Worm (Caenorhabditis elegans) whole organism, late embryonic: ENCODE data around the gene pot-2.

Experiments used
- ahr-1 ChIP-seq: sonication (generic microtip); optimal IDR thresholded peaks from 2 replicates; lab custom pipeline; 2016; ENCODE audit warnings: missing genetic modification characterization, missing compliant biosample characterization
- ama-1 ChIP-seq: fragments of 150-350 bp; optimal IDR thresholded peaks from 2 replicates; lab custom pipeline; 2014
- ceh-24 ChIP-seq: sonication (generic microtip); optimal IDR thresholded peaks from 2 replicates; lab custom pipeline; 2016; ENCODE audit warnings: mild to moderate bottlenecking, missing genetic modification characterization, missing compliant biosample characterization
- elt-2 ChIP-seq: sonication (generic microtip); optimal IDR thresholded peaks from 2 replicates; lab custom pipeline; 2016; ENCODE audit warnings: missing genetic modification reagents, missing genetic modification characterization, missing compliant biosample characterization
- fkh-10 ChIP-seq: fragments of 150-350 bp; optimal IDR thresholded peaks from 2 replicates; lab custom pipeline; 2014; ENCODE audit warnings: missing biosample characterization, missing genetic modification reagents, missing genetic modification characterization
- ref-2 ChIP-seq: sonication (generic microtip); optimal IDR thresholded peaks from 2 replicates; lab custom pipeline; 2016; ENCODE audit warnings: missing genetic modification characterization, missing compliant biosample characterization
- sox-4 ChIP-seq: sonication (generic microtip); optimal IDR thresholded peaks from 2 replicates; lab custom pipeline; 2017; ENCODE audit warnings: mild to moderate bottlenecking, missing genetic modification characterization, inconsistent platforms, missing compliant biosample characterization
- ttx-3 ChIP-seq: sonication (generic microtip); optimal IDR thresholded peaks from 2 replicates; lab custom pipeline; 2016; ENCODE audit warnings: missing genetic modification reagents, missing genetic modification characterization, missing compliant biosample characterization
- unc-55 ChIP-seq: sonication (generic microtip); optimal IDR thresholded peaks from 2 replicates; lab custom pipeline; 2017; ENCODE audit warnings: missing biosample characterization, missing genetic modification reagents, missing genetic modification characterization

DNA sequence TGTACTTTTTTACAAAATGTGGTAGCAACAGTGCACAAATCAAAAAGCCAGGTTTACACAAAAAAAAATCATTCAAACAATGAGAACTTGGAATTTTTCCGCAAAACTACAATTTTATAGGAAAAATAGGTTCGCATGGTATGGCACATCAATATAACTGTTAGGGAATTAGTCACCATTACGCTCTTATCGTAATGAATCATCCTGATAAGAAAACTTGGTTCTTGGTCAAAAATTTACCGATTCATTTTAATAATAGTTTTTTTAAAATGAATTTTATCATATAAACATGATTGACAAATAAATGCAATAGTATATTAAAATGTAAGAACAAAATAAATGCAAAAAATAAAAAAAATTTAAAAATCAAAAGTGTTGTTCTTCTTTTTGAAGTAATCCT is 16.6 kb downstream of the pot-2 start:
- TF ChIP-seq sox-4 (tag; lab: Kevin White, UChicago) (no peak), ahr-1 (tag; lab: Kevin White, UChicago) (no peak), ref-2 (no peak), ttx-3 (tag; lab: Kevin White, UChicago) (no peak), ama-1 (lab: Kevin White, UChicago) (no peak), unc-55 (no peak), ceh-24 (tag; lab: Kevin White, UChicago) (no peak), elt-2 (tag; lab: Kevin White, UChicago) (peak; percentile 44), fkh-10 (GFP tag; lab: Kevin White, UChicago) (no peak)
